Fruit fly (Drosophila melanogaster) whole organism, embryonic: ENCODE data around the gene CG1774.
A peak's percentile ranks its signal among the peaks of the same experiment; 100 is the strongest.

ENCODE experiments used
- Aef1 ChIP-seq: fragments of 200-800 bp; sonication (Bioruptor generic); IDR thresholded peaks from 3 replicates; pipeline ENCODE4 v1.3.6; 2022; ENCODE audit warnings: missing biosample characterization, missing genetic modification characterization
- BtbVII ChIP-seq: fragments of 200-800 bp; sonication (Bioruptor generic); optimal IDR thresholded peaks from 3 replicates; lab custom pipeline; 2017; ENCODE audit warnings: missing biosample characterization, mild to moderate bottlenecking, missing genetic modification characterization
- CG1024 ChIP-seq: fragments of 200-800 bp; sonication (Bioruptor generic); IDR thresholded peaks from 2 replicates; pipeline ENCODE4 v1.3.6; 2022; ENCODE audit warnings: missing biosample characterization, missing genetic modification characterization
- CG11560 ChIP-seq: fragments of 200-800 bp; sonication (Bioruptor generic); IDR thresholded peaks from 3 replicates; pipeline ENCODE4 v1.3.6; 2022; ENCODE audit warnings: missing biosample characterization, missing genetic modification characterization
- CG12104 ChIP-seq: fragments of 200-800 bp; sonication (Bioruptor generic); optimal IDR thresholded peaks from 3 replicates; lab custom pipeline; 2016; ENCODE audit warnings: missing biosample characterization, missing genetic modification characterization
- CG12155 ChIP-seq: fragments of 200-800 bp; sonication (Bioruptor generic); optimal IDR thresholded peaks from 3 replicates; lab custom pipeline; 2016; ENCODE audit warnings: missing biosample characterization, missing genetic modification characterization
- CG12236 ChIP-seq: fragments of 200-800 bp; sonication (Bioruptor generic); optimal IDR thresholded peaks from 2 replicates; lab custom pipeline; 2016; ENCODE audit warnings: missing biosample characterization, missing genetic modification characterization
- CG13287 ChIP-seq: fragments of 200-800 bp; sonication (Bioruptor generic); IDR thresholded peaks from 2 replicates; pipeline ENCODE4 v1.3.6; 2022; ENCODE audit warnings: missing biosample characterization, missing genetic modification characterization; ENCODE audit not compliant: partially characterized antibody
- CG13624 ChIP-seq: fragments of 200-800 bp; sonication (Bioruptor generic); optimal IDR thresholded peaks from 2 replicates; lab custom pipeline; 2016; ENCODE audit warnings: missing biosample characterization, missing genetic modification characterization
- CG13775 ChIP-seq: fragments of 200-800 bp; sonication (Bioruptor generic); optimal IDR thresholded peaks from 3 replicates; lab custom pipeline; 2017; ENCODE audit warnings: missing biosample characterization, mild to moderate bottlenecking, missing genetic modification characterization
- CG1529 ChIP-seq: fragments of 200-800 bp; sonication (Bioruptor generic); optimal IDR thresholded peaks from 3 replicates; lab custom pipeline; 2018; ENCODE audit warnings: missing biosample characterization, missing genetic modification characterization
- CG17359 ChIP-seq: fragments of 200-800 bp; sonication (Bioruptor generic); optimal IDR thresholded peaks from 3 replicates; lab custom pipeline; 2018; ENCODE audit warnings: missing biosample characterization, mild to moderate bottlenecking, missing genetic modification characterization, moderate library complexity
- CG18764 ChIP-seq: fragments of 200-800 bp; sonication (Bioruptor generic); optimal IDR thresholded peaks from 3 replicates; lab custom pipeline; 2016; ENCODE audit warnings: missing biosample characterization, missing genetic modification characterization
- CG31224 ChIP-seq: fragments of 200-800 bp; sonication (Bioruptor generic); IDR thresholded peaks from 2 replicates; pipeline ENCODE4 v1.3.6; 2022; ENCODE audit warnings: missing biosample characterization, missing genetic modification characterization
- CG33213 ChIP-seq: fragments of 200-800 bp; sonication (Bioruptor generic); optimal IDR thresholded peaks from 3 replicates; lab custom pipeline; 2016; ENCODE audit warnings: missing biosample characterization, missing genetic modification characterization
- CG3838 ChIP-seq: fragments of 200-800 bp; sonication (Bioruptor generic); optimal IDR thresholded peaks from 3 replicates; lab custom pipeline; 2016; ENCODE audit warnings: missing biosample characterization, missing genetic modification characterization
- CG5953 ChIP-seq: fragments of 200-800 bp; sonication (Bioruptor generic); IDR thresholded peaks from 2 replicates; pipeline ENCODE4 v1.3.6; 2022; ENCODE audit warnings: missing biosample characterization, missing genetic modification characterization
- CG6254 ChIP-seq: fragments of 200-800 bp; sonication (Bioruptor generic); optimal IDR thresholded peaks from 3 replicates; lab custom pipeline; 2017; ENCODE audit warnings: mild to moderate bottlenecking, missing biosample characterization, missing genetic modification reagents, missing genetic modification characterization
- CG6854 ChIP-seq: fragments of 200-800 bp; sonication (Bioruptor generic); optimal IDR thresholded peaks from 3 replicates; lab custom pipeline; 2017; ENCODE audit warnings: missing biosample characterization, mild to moderate bottlenecking, missing genetic modification characterization
- CG8944 ChIP-seq: fragments of 200-800 bp; sonication (Bioruptor generic); optimal IDR thresholded peaks from 3 replicates; lab custom pipeline; 2016; ENCODE audit warnings: missing biosample characterization, missing genetic modification characterization
- Dp ChIP-seq: fragments of 200-800 bp; sonication (Bioruptor generic); optimal IDR thresholded peaks from 2 replicates; lab custom pipeline; 2018; ENCODE audit warnings: missing biosample characterization, mild to moderate bottlenecking, missing genetic modification characterization, moderate library complexity
- Elba2 ChIP-seq: fragments of 200-800 bp; sonication (Bioruptor generic); optimal IDR thresholded peaks from 3 replicates; lab custom pipeline; 2016; ENCODE audit warnings: missing biosample characterization, missing genetic modification characterization
- Fer3 ChIP-seq: fragments of 200-800 bp; sonication (Bioruptor generic); optimal IDR thresholded peaks from 2 replicates; lab custom pipeline; 2018; ENCODE audit warnings: missing biosample characterization, mild to moderate bottlenecking, missing genetic modification characterization, moderate library complexity
- GATAe ChIP-seq: fragments of 200-800 bp; sonication (Bioruptor generic); conservative IDR thresholded peaks from 2 replicates; pipeline ENCODE4 v1.3.6; 2022; ENCODE audit warnings: missing biosample characterization, missing genetic modification characterization
- H2.0 ChIP-seq: fragments of 200-800 bp; sonication (Bioruptor generic); IDR thresholded peaks from 2 replicates; pipeline ENCODE4 v1.3.6; 2022; ENCODE audit warnings: missing biosample characterization, missing genetic modification characterization
- HLHmδ ChIP-seq: fragments of 200-800 bp; sonication (Bioruptor generic); optimal IDR thresholded peaks from 2 replicates; lab custom pipeline; 2018; ENCODE audit warnings: missing biosample characterization, mild to moderate bottlenecking, missing genetic modification characterization, moderate library complexity
- Lpt ChIP-seq: fragments of >200 bp; optimal IDR thresholded peaks from 2 replicates; lab custom pipeline; 2018; ENCODE audit warnings: missing biosample characterization, missing genetic modification characterization
- MESR4 ChIP-seq: fragments of 200-800 bp; sonication (Bioruptor generic); optimal IDR thresholded peaks from 2 replicates; lab custom pipeline; 2018; ENCODE audit warnings: missing biosample characterization, mild to moderate bottlenecking, missing genetic modification characterization, moderate library complexity
- MTF-1 ChIP-seq: fragments of 200-800 bp; sonication (Bioruptor generic); optimal IDR thresholded peaks from 2 replicates; lab custom pipeline; 2018; ENCODE audit warnings: missing biosample characterization, mild to moderate bottlenecking, missing genetic modification characterization, borderline replicate concordance
- NC2β ChIP-seq: fragments of 200-800 bp; sonication (Bioruptor generic); optimal IDR thresholded peaks from 2 replicates; lab custom pipeline; 2016; ENCODE audit warnings: missing biosample characterization, missing genetic modification characterization
- Oli ChIP-seq: fragments of 200-800 bp; sonication (Bioruptor generic); optimal IDR thresholded peaks from 2 replicates; lab custom pipeline; 2018; ENCODE audit warnings: missing biosample characterization, mild to moderate bottlenecking, missing genetic modification characterization, moderate library complexity
- Rfx ChIP-seq: fragments of 200-800 bp; sonication (Bioruptor generic); IDR thresholded peaks from 2 replicates; pipeline ENCODE4 v1.3.6; 2022; ENCODE audit warnings: missing biosample characterization, missing genetic modification characterization
- Sox102F ChIP-seq: fragments of 200-800 bp; sonication (Bioruptor generic); optimal IDR thresholded peaks from 2 replicates; lab custom pipeline; 2018; ENCODE audit warnings: missing biosample characterization, mild to moderate bottlenecking, missing genetic modification characterization, moderate library complexity
- Trl ChIP-seq, 3 experiments: fragments of >200 bp in 2 of 3; fragments of 200-800 bp in 1 of 3; sonication (Bioruptor generic) in 1 of 3; optimal IDR thresholded peaks; 2 replicates in 1 of 3; 3 replicates in 2 of 3; lab custom pipeline; 2016 to 2017; ENCODE audit warnings: missing biosample characterization in 1 of 3, missing genetic modification characterization in 1 of 3
- croc ChIP-seq: fragments of 200-800 bp; sonication (Bioruptor generic); conservative IDR thresholded peaks from 3 replicates; pipeline ENCODE4 v1.3.6; 2022; ENCODE audit warnings: missing biosample characterization, missing genetic modification characterization
- ewg ChIP-seq: fragments of 200-800 bp; sonication (Bioruptor generic); optimal IDR thresholded peaks from 3 replicates; lab custom pipeline; 2017; ENCODE audit warnings: mild to moderate bottlenecking, missing biosample characterization, missing genetic modification reagents, missing genetic modification characterization
- fd3F ChIP-seq: fragments of 200-800 bp; sonication (Bioruptor generic); optimal IDR thresholded peaks from 2 replicates; lab custom pipeline; 2018; ENCODE audit warnings: missing biosample characterization, mild to moderate bottlenecking, missing genetic modification characterization, moderate library complexity
- fd64A ChIP-seq: fragments of 200-800 bp; sonication (Bioruptor generic); optimal IDR thresholded peaks from 3 replicates; lab custom pipeline; 2018; ENCODE audit warnings: missing biosample characterization, mild to moderate bottlenecking, missing genetic modification characterization
- grn ChIP-seq: fragments of 200-800 bp; sonication (Bioruptor generic); optimal IDR thresholded peaks from 3 replicates; lab custom pipeline; 2017; ENCODE audit warnings: missing biosample characterization, missing genetic modification characterization
- her ChIP-seq: fragments of 200-800 bp; sonication (Bioruptor generic); optimal IDR thresholded peaks from 2 replicates; lab custom pipeline; 2016; ENCODE audit warnings: missing biosample characterization, missing genetic modification characterization
- ken ChIP-seq: fragments of 200-800 bp; sonication (Bioruptor generic); IDR thresholded peaks from 3 replicates; pipeline ENCODE4 v1.3.6; 2022; ENCODE audit warnings: missing biosample characterization, missing genetic modification characterization
- nom ChIP-seq: fragments of 200-800 bp; sonication (Bioruptor generic); optimal IDR thresholded peaks from 2 replicates; lab custom pipeline; 2017; ENCODE audit warnings: missing biosample characterization, missing genetic modification characterization, mild to moderate bottlenecking, moderate library complexity, missing genetic modification reagents
- pho ChIP-seq: fragments of 200-800 bp; sonication (Bioruptor generic); optimal IDR thresholded peaks from 2 replicates; lab custom pipeline; 2016; ENCODE audit warnings: missing biosample characterization, missing genetic modification characterization
- pzg ChIP-seq: fragments of 200-800 bp; sonication (Bioruptor generic); optimal IDR thresholded peaks from 3 replicates; lab custom pipeline; 2018; ENCODE audit warnings: missing biosample characterization, mild to moderate bottlenecking, missing genetic modification characterization, moderate library complexity
- slp2 ChIP-seq: fragments of 200-800 bp; sonication (Bioruptor generic); optimal IDR thresholded peaks from 2 replicates; lab custom pipeline; 2016; ENCODE audit warnings: missing biosample characterization, missing genetic modification characterization
- tgo ChIP-seq: fragments of 200-800 bp; sonication (Bioruptor generic); IDR thresholded peaks from 3 replicates; pipeline ENCODE4 v1.3.6; 2022; ENCODE audit warnings: missing biosample characterization, missing genetic modification characterization
- ttk ChIP-seq: fragments of 200-800 bp; sonication (Bioruptor generic); IDR thresholded peaks from 2 replicates; pipeline ENCODE4 v2.1.2; 2022; ENCODE audit warnings: missing biosample characterization, missing genetic modification characterization
- wek ChIP-seq: fragments of 200-800 bp; sonication (Bioruptor generic); optimal IDR thresholded peaks from 3 replicates; lab custom pipeline; 2018; ENCODE audit warnings: missing biosample characterization, mild to moderate bottlenecking, missing genetic modification characterization, moderate library complexity
- zf30C ChIP-seq: fragments of 200-800 bp; sonication (Bioruptor generic); optimal IDR thresholded peaks from 3 replicates; lab custom pipeline; 2018; ENCODE audit warnings: missing biosample characterization, mild to moderate bottlenecking, missing genetic modification characterization

CG1774 gene

dm6 chr3R:31596071-31596883 is 3.7 kb downstream of the CG1774 start, which contains the start of gene RpL6 (continued):
- no peak for TF ChIP-seq grn (GFP tag; lab: Kevin White, UChicago)
- no peak for TF ChIP-seq Trl (optimal IDR thresholded peaks at IDR 0.05; lab: Kevin White, UChicago)
- TF ChIP-seq Trl (GFP tag; optimal IDR thresholded peaks at IDR 0.05; lab: Kevin White, UChicago), result no peak
- TF ChIP-seq Rfx (GFP tag; lab: Robert Waterston, UW), result 0 out of 2 replicates have a peak, but pooled peaks have one; percentile 34
- TF ChIP-seq CG6854 (GFP tag; lab: Kevin White, UChicago), result no peak
- no peak for TF ChIP-seq CG1529 (GFP tag; lab: Kevin White, UChicago)
- TF ChIP-seq CG17359 (tag; lab: Kevin White, UChicago), result no peak
- no peak for TF ChIP-seq Sox102F (GFP tag; lab: Kevin White, UChicago)
- no peak for TF ChIP-seq fd64A
- TF ChIP-seq nom (GFP tag; lab: Kevin White, UChicago), result peak; percentile 49
- TF ChIP-seq CG11560 (tag; lab: Robert Waterston, UW), result no peak
- TF ChIP-seq CG6254 (GFP tag; lab: Kevin White, UChicago), result peak; percentile 6
- peak; percentile 25 for TF ChIP-seq pho
- TF ChIP-seq MTF-1 (GFP tag; lab: Kevin White, UChicago), result no peak
- TF ChIP-seq Oli (tag; lab: Kevin White, UChicago), result no peak
- TF ChIP-seq NC2β (GFP tag; lab: Kevin White, UChicago), result peak; percentile 39
- TF ChIP-seq ken, result 0 out of 3 replicates have a peak, but pooled peaks have one; percentile 37
- TF ChIP-seq fd3F, result no peak
- TF ChIP-seq pzg, result peak; percentile 92
- no peak for TF ChIP-seq ttk (GFP tag; lab: Robert Waterston, UW)
- peak; percentile 88 for TF ChIP-seq CG13287
- TF ChIP-seq croc (GFP tag; lab: Robert Waterston, UW), result no peak
- peak; percentile 100 for TF ChIP-seq MESR4
- TF ChIP-seq Dp (GFP tag; lab: Kevin White, UChicago), result peak; percentile 62
- TF ChIP-seq wek (GFP tag; lab: Kevin White, UChicago), result peak; percentile 41
- TF ChIP-seq Lpt (GFP tag; lab: Kevin White, UChicago), result no peak
- no peak for TF ChIP-seq Aef1 (GFP tag; lab: Robert Waterston, UW)
- TF ChIP-seq CG13624 (GFP tag; lab: Kevin White, UChicago), result peak; percentile 16
- TF ChIP-seq slp2 (GFP tag; lab: Kevin White, UChicago), result no peak
- peak; percentile 55 for TF ChIP-seq HLHmδ
- no peak for TF ChIP-seq CG3838 (GFP tag; lab: Kevin White, UChicago)
- TF ChIP-seq Fer3, result no peak
- no peak for TF ChIP-seq tgo (GFP tag; lab: Robert Waterston, UW)
- no peak for TF ChIP-seq CG18764
- TF ChIP-seq BtbVII (GFP tag; lab: Kevin White, UChicago), result no peak
- TF ChIP-seq zf30C, result no peak
- no peak for TF ChIP-seq Elba2 (GFP tag; lab: Kevin White, UChicago)
- TF ChIP-seq CG31224 (GFP tag; lab: Robert Waterston, UW), result no peak
- TF ChIP-seq H2.0 (GFP tag; lab: Robert Waterston, UW), result no peak
- TF ChIP-seq CG5953 (GFP tag; lab: Robert Waterston, UW), result no peak
- peak; percentile 18 for TF ChIP-seq CG12236 (GFP tag; lab: Kevin White, UChicago)
- TF ChIP-seq her (GFP tag; lab: Kevin White, UChicago), result peak; percentile 10
- peak; percentile 34 for TF ChIP-seq CG33213 (GFP tag; lab: Kevin White, UChicago)
- no peak for TF ChIP-seq CG12155 (GFP tag; lab: Kevin White, UChicago)
- TF ChIP-seq CG13775 (GFP tag; lab: Kevin White, UChicago), result peak; percentile 31
- TF ChIP-seq CG8944 (GFP tag; lab: Kevin White, UChicago), result no peak
- TF ChIP-seq CG1024 (GFP tag; lab: Robert Waterston, UW), result no peak
- TF ChIP-seq CG12104, result no peak
- TF ChIP-seq GATAe (GFP tag; lab: Robert Waterston, UW), result no peak
- no peak for TF ChIP-seq ewg (GFP tag; lab: Kevin White, UChicago)
